Worm (Caenorhabditis elegans) whole organism, early embryonic: Measurements from ENCODE around the gene W03F8.4.

Source experiments
- aly-1 ChIP-seq: sonication (generic microtip); optimal IDR thresholded peaks from 2 replicates; lab custom pipeline; 2016; ENCODE audit warnings: missing genetic modification characterization, missing compliant biosample characterization
- ama-1 ChIP-seq: fragments of 150-350 bp; optimal IDR thresholded peaks from 2 replicates; lab custom pipeline; 2014
- hmbx-1 ChIP-seq: sonication (generic microtip); optimal IDR thresholded peaks from 2 replicates; lab custom pipeline; 2016; ENCODE audit warnings: mild to moderate bottlenecking, missing genetic modification characterization, missing compliant biosample characterization

- TF ChIP-seq ama-1 (lab: Kevin White, UChicago) (no peak), hmbx-1 (tag; lab: Kevin White, UChicago) (no peak), aly-1 (no peak)
Observed at ce11 chrIV:5137809-5138208, 46.1 kb upstream of the W03F8.4 start.
